Worm (Caenorhabditis elegans): ENCODE results near the gene asp-1.

DNA sequence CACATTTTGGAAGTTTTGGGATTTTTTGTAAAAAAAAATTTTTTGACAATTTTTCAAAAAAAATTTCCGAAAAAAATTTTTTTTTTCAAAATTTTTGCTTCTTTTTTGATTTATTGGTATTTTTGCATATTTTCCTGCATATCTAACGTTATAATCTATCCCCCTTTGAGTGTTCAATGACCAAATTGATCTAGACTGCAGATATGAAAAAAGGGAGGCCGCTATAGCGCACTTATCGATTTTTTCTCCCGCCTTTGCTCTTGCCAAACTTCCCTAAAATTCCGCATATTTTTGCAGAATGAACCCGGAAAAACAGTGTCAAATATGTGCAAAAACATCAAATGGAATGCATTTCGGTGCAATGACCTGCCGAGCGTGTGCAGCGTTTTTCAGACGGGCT is 36.9 kb upstream of the asp-1 start, which contains the start of gene nhr-145:
- TF ChIP-seq tbx-2 (tag; optimal IDR thresholded peaks at IDR 0.05) (no peak), ama-1 (optimal IDR thresholded peaks at IDR 0.05) (no peak), pqm-1 (tag; optimal IDR thresholded peaks at IDR 0.05) (no peak)
